Worm (Caenorhabditis elegans) whole organism, young adult: ENCODE data around the gene zig-11.

Experiments
- B0019.2 ChIP-seq: fragments of 200-800 bp; sonication (Bioruptor generic); conservative IDR thresholded peaks from 2 replicates; pipeline ENCODE4 v1.3.6; 2022; ENCODE audit warnings: missing genetic modification reagents, missing genetic modification characterization, missing compliant biosample characterization
- B0261.1 ChIP-seq: sonication (generic microtip); optimal IDR thresholded peaks from 2 replicates; lab custom pipeline; 2016; ENCODE audit warnings: mild to moderate bottlenecking, missing genetic modification characterization, moderate library complexity, missing compliant biosample characterization
- B0336.3 ChIP-seq: fragments of 200-800 bp; sonication (Bioruptor generic); IDR thresholded peaks from 2 replicates; pipeline ENCODE4 v1.3.6; 2022; ENCODE audit warnings: missing genetic modification characterization, missing compliant biosample characterization
- D2030.7 ChIP-seq: fragments of 200-800 bp; sonication (Bioruptor generic); IDR thresholded peaks from 2 replicates; pipeline ENCODE4 v1.3.6; 2022; ENCODE audit warnings: missing genetic modification reagents, missing genetic modification characterization, missing compliant biosample characterization
- F10E7.11 ChIP-seq: sonication (generic microtip); optimal IDR thresholded peaks from 2 replicates; lab custom pipeline; 2017; ENCODE audit warnings: mild to moderate bottlenecking, missing genetic modification characterization, moderate library complexity, missing compliant biosample characterization
- F33H1.4 ChIP-seq: fragments of 200-800 bp; sonication (Bioruptor generic); IDR thresholded peaks from 2 replicates; pipeline ENCODE4 v1.3.6; 2022; ENCODE audit warnings: missing genetic modification reagents, missing genetic modification characterization, missing compliant biosample characterization
- F37B4.10 ChIP-seq: fragments of 200-800 bp; sonication (Bioruptor generic); IDR thresholded peaks from 2 replicates; pipeline ENCODE4 v1.3.6; 2022; ENCODE audit warnings: missing genetic modification characterization, missing compliant biosample characterization
- F39B2.1 ChIP-seq: fragments of 200-800 bp; sonication (Bioruptor generic); IDR thresholded peaks from 2 replicates; pipeline ENCODE4 v1.3.6; 2022; ENCODE audit warnings: missing genetic modification reagents, missing genetic modification characterization, missing compliant biosample characterization
- F49E8.2 ChIP-seq: sonication (generic microtip); optimal IDR thresholded peaks from 3 replicates; lab custom pipeline; 2017; ENCODE audit warnings: missing genetic modification characterization, mild to moderate bottlenecking, missing compliant biosample characterization, antibody characterized with exemption, moderate library complexity; ENCODE audit not compliant: insufficient read depth
- F52B5.7 ChIP-seq: sonication (generic microtip); optimal IDR thresholded peaks from 2 replicates; lab custom pipeline; 2016; ENCODE audit warnings: mild to moderate bottlenecking, missing genetic modification characterization, missing compliant biosample characterization
- F55B11.4 ChIP-seq: sonication (generic microtip); optimal IDR thresholded peaks from 2 replicates; lab custom pipeline; 2016; ENCODE audit warnings: missing compliant biosample characterization, missing genetic modification characterization, borderline replicate concordance; ENCODE audit not compliant: insufficient read depth
- F57A8.1 ChIP-seq: fragments of 200-800 bp; sonication (Bioruptor generic); optimal IDR thresholded peaks from 2 replicates; lab custom pipeline; 2018; ENCODE audit warnings: mild to moderate bottlenecking, missing genetic modification characterization, moderate library complexity, missing compliant biosample characterization
- K11D2.4 ChIP-seq: fragments of 200-800 bp; sonication (Bioruptor generic); IDR thresholded peaks from 2 replicates; pipeline ENCODE4 v1.3.6; 2022; ENCODE audit warnings: missing genetic modification reagents, missing genetic modification characterization, missing compliant biosample characterization
- T26A5.8 ChIP-seq: sonication (generic microtip); optimal IDR thresholded peaks from 2 replicates; lab custom pipeline; 2016; ENCODE audit warnings: missing genetic modification characterization, missing compliant biosample characterization
- Y53F4B.3 ChIP-seq: fragments of 200-800 bp; sonication (Bioruptor generic); IDR thresholded peaks from 2 replicates; pipeline ENCODE4 v1.3.6; 2022; ENCODE audit warnings: missing genetic modification reagents, missing genetic modification characterization, missing compliant biosample characterization
- Y53G8AR.9 ChIP-seq: fragments of 200-800 bp; sonication (Bioruptor generic); conservative IDR thresholded peaks from 2 replicates; pipeline ENCODE4 v1.3.6; 2022; ENCODE audit warnings: missing genetic modification reagents, missing genetic modification characterization, missing compliant biosample characterization
- Y56A3A.18 ChIP-seq: fragments of 200-800 bp; sonication (Bioruptor generic); IDR thresholded peaks from 2 replicates; pipeline ENCODE4 v1.3.6; 2022; ENCODE audit warnings: missing genetic modification reagents, missing genetic modification characterization, missing compliant biosample characterization
- akir-1 ChIP-seq: fragments of 200-800 bp; sonication (Bioruptor generic); optimal IDR thresholded peaks from 2 replicates; lab custom pipeline; 2018; ENCODE audit warnings: mild to moderate bottlenecking, missing genetic modification characterization, moderate library complexity, missing compliant biosample characterization
- aptf-2 ChIP-seq: fragments of 200-800 bp; sonication (Bioruptor generic); conservative IDR thresholded peaks from 2 replicates; pipeline ENCODE4 v1.3.6; 2022; ENCODE audit warnings: missing genetic modification reagents, missing genetic modification characterization, missing compliant biosample characterization
- aptf-3 ChIP-seq: fragments of 200-800 bp; sonication (Bioruptor generic); IDR thresholded peaks from 2 replicates; pipeline ENCODE4 v1.3.6; 2022; ENCODE audit warnings: missing genetic modification characterization, missing compliant biosample characterization
- attf-5 ChIP-seq: fragments of 200-800 bp; sonication (Bioruptor generic); optimal IDR thresholded peaks from 2 replicates; lab custom pipeline; 2018; ENCODE audit warnings: mild to moderate bottlenecking, missing genetic modification characterization, missing compliant biosample characterization
- bed-2 ChIP-seq: fragments of 200-800 bp; sonication (Bioruptor generic); IDR thresholded peaks from 2 replicates; pipeline ENCODE4 v1.3.6; 2022; ENCODE audit warnings: missing genetic modification reagents, missing genetic modification characterization, missing compliant biosample characterization
- ccch-3 ChIP-seq: fragments of 200-800 bp; sonication (Bioruptor generic); optimal IDR thresholded peaks from 2 replicates; lab custom pipeline; 2018; ENCODE audit warnings: mild to moderate bottlenecking, missing genetic modification characterization, missing compliant biosample characterization
- cebp-2 ChIP-seq: fragments of 200-800 bp; sonication (Bioruptor generic); IDR thresholded peaks from 2 replicates; pipeline ENCODE4 v1.3.6; 2022; ENCODE audit warnings: missing genetic modification characterization, missing compliant biosample characterization
- dox-1 ChIP-seq: fragments of 200-800 bp; sonication (Bioruptor generic); IDR thresholded peaks from 2 replicates; pipeline ENCODE4 v1.3.6; 2022; ENCODE audit warnings: missing genetic modification reagents, missing genetic modification characterization, missing compliant biosample characterization
- dpff-1 ChIP-seq: sonication (generic microtip); optimal IDR thresholded peaks from 2 replicates; lab custom pipeline; 2017; ENCODE audit warnings: mild to moderate bottlenecking, missing genetic modification characterization, missing compliant biosample characterization
- efl-1 ChIP-seq: fragments of 150-350 bp; optimal IDR thresholded peaks from 2 replicates; lab custom pipeline; 2014; ENCODE audit warnings: missing biosample characterization, missing genetic modification reagents, missing genetic modification characterization
- ekl-4 ChIP-seq: fragments of 200-800 bp; sonication (Bioruptor generic); IDR thresholded peaks from 2 replicates; pipeline ENCODE4 v1.3.6; 2022; ENCODE audit warnings: missing genetic modification reagents, missing genetic modification characterization, missing compliant biosample characterization
- gei-17 ChIP-seq: fragments of 200-800 bp; sonication (Bioruptor generic); optimal IDR thresholded peaks from 2 replicates; lab custom pipeline; 2018; ENCODE audit warnings: mild to moderate bottlenecking, missing genetic modification characterization, missing compliant biosample characterization
- hlh-12 ChIP-seq: sonication (generic microtip); optimal IDR thresholded peaks from 2 replicates; lab custom pipeline; 2016; ENCODE audit warnings: missing genetic modification characterization, missing compliant biosample characterization
- lag-1 ChIP-seq: fragments of 200-800 bp; sonication (Bioruptor generic); IDR thresholded peaks from 2 replicates; pipeline ENCODE4 v1.3.6; 2022; ENCODE audit warnings: missing genetic modification reagents, missing genetic modification characterization, missing compliant biosample characterization
- let-526 ChIP-seq: fragments of 200-800 bp; sonication (Bioruptor generic); IDR thresholded peaks from 2 replicates; pipeline ENCODE4 v1.3.6; 2022; ENCODE audit warnings: missing genetic modification reagents, missing genetic modification characterization, missing compliant biosample characterization
- lin-26 ChIP-seq: fragments of 200-800 bp; sonication (Bioruptor generic); IDR thresholded peaks from 2 replicates; pipeline ENCODE4 v1.3.6; 2022; ENCODE audit warnings: missing genetic modification reagents, missing genetic modification characterization, missing compliant biosample characterization
- lin-40 ChIP-seq: sonication (generic microtip); optimal IDR thresholded peaks from 2 replicates; lab custom pipeline; 2016; ENCODE audit warnings: missing genetic modification characterization, mild to moderate bottlenecking, missing compliant biosample characterization, missing genotype, missing genetic modification reagents
- lin-54 ChIP-seq: fragments of 200-800 bp; sonication (Bioruptor generic); optimal IDR thresholded peaks from 2 replicates; lab custom pipeline; 2018; ENCODE audit warnings: mild to moderate bottlenecking, missing genetic modification characterization, missing compliant biosample characterization
- lsl-1 ChIP-seq: fragments of 200-800 bp; sonication (Bioruptor generic); optimal IDR thresholded peaks from 2 replicates; lab custom pipeline; 2018; ENCODE audit warnings: mild to moderate bottlenecking, missing genetic modification characterization, moderate library complexity, missing compliant biosample characterization
- madf-10 ChIP-seq: sonication (generic microtip); optimal IDR thresholded peaks from 2 replicates; lab custom pipeline; 2016; ENCODE audit warnings: mild to moderate bottlenecking, missing genetic modification characterization, missing compliant biosample characterization
- madf-3 ChIP-seq: fragments of 200-800 bp; sonication (Bioruptor generic); IDR thresholded peaks from 2 replicates; pipeline ENCODE4 v1.3.6; 2022; ENCODE audit warnings: missing genetic modification reagents, missing genetic modification characterization, missing compliant biosample characterization
- madf-8 ChIP-seq: fragments of 200-800 bp; sonication (Bioruptor generic); conservative IDR thresholded peaks from 2 replicates; pipeline ENCODE4 v1.3.6; 2022; ENCODE audit warnings: missing genetic modification reagents, missing genetic modification characterization, missing compliant biosample characterization
- nfya-1 ChIP-seq: sonication (generic microtip); optimal IDR thresholded peaks from 2 replicates; lab custom pipeline; 2017; ENCODE audit warnings: antibody characterized with exemption, missing compliant biosample characterization, missing genetic modification characterization, borderline replicate concordance; ENCODE audit not compliant: insufficient read depth
- nfya-2 ChIP-seq: fragments of 200-800 bp; sonication (Bioruptor generic); IDR thresholded peaks from 2 replicates; pipeline ENCODE4 v1.3.6; 2022; ENCODE audit warnings: missing genetic modification reagents, missing genetic modification characterization, missing compliant biosample characterization
- nfyb-1 ChIP-seq: fragments of 200-800 bp; sonication (Bioruptor generic); IDR thresholded peaks from 2 replicates; pipeline ENCODE4 v1.3.6; 2022; ENCODE audit warnings: missing genetic modification reagents, missing genetic modification characterization, missing compliant biosample characterization
- nhr-179 ChIP-seq: sonication (generic microtip); optimal IDR thresholded peaks from 2 replicates; lab custom pipeline; 2016; ENCODE audit warnings: mild to moderate bottlenecking, missing genetic modification characterization, missing compliant biosample characterization
- sea-2 ChIP-seq: fragments of 200-800 bp; sonication (Bioruptor generic); IDR thresholded peaks from 2 replicates; pipeline ENCODE4 v1.3.6; 2022; ENCODE audit warnings: missing genetic modification characterization, missing compliant biosample characterization
- zim-3 ChIP-seq: sonication (generic microtip); optimal IDR thresholded peaks from 2 replicates; lab custom pipeline; 2017; ENCODE audit warnings: mild to moderate bottlenecking, missing genetic modification characterization, moderate library complexity, missing compliant biosample characterization
- ztf-18 ChIP-seq: sonication (generic microtip); optimal IDR thresholded peaks from 2 replicates; lab custom pipeline; 2016; ENCODE audit warnings: missing genotype, mild to moderate bottlenecking, missing genetic modification characterization, missing compliant biosample characterization
- ztf-22 ChIP-seq: fragments of 200-800 bp; sonication (Bioruptor generic); optimal IDR thresholded peaks from 2 replicates; lab custom pipeline; 2018; ENCODE audit warnings: mild to moderate bottlenecking, missing genetic modification characterization, moderate library complexity, missing compliant biosample characterization
- ztf-26 ChIP-seq: sonication (generic microtip); optimal IDR thresholded peaks from 2 replicates; lab custom pipeline; 2017; ENCODE audit warnings: missing genetic modification characterization, missing compliant biosample characterization
- ztf-3 ChIP-seq: fragments of 200-800 bp; sonication (Bioruptor generic); optimal IDR thresholded peaks from 2 replicates; lab custom pipeline; 2018; ENCODE audit warnings: mild to moderate bottlenecking, missing genetic modification characterization, missing compliant biosample characterization

Gene zig-11

DNA sequence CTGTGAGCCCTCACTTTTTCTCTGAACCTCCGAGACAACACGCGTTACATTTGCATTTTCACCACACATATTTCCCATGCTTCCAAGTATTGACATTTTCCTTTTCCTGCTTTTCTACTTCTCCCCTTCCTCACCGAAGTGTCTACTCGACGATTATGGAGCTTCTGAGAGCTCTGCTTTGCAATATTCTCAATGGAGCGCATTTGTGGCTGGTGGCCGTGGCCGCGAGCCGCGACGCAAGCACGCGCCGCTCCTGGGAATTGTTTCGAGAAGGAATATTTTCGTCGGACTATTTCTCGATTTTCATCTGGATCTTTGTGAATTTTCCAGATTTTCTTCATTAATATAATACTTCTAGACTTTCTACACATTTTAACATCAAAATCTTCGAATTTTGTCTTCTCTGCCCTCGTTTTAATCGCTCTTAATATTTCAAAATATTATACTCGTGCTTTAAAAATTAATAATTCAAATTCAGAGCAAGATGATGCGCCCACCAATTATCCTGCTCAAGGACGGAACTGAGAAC lies 20.9 kb downstream of the zig-11 start, which contains the start of the genes T10B5.4 and cct-7 (continued):
- no peak for TF ChIP-seq cebp-2
- TF ChIP-seq ztf-26, result peak; percentile 24
- peak; percentile 98 for TF ChIP-seq attf-5 (GFP tag; lab: Kevin White, UChicago)
- no peak for TF ChIP-seq ztf-3 (GFP tag; lab: Kevin White, UChicago)
- TF ChIP-seq let-526 (GFP tag; lab: Robert Waterston, UW), result peak; percentile 47; the same call in 1 of the 2 replicates
- no peak for TF ChIP-seq F39B2.1 (GFP tag; lab: Robert Waterston, UW)
- peak; percentile 75; the same call in 1 of the 2 replicates for TF ChIP-seq K11D2.4
- TF ChIP-seq Y56A3A.18, result no peak
- peak; percentile 73; the same call in 1 of the 2 replicates for TF ChIP-seq Y53G8AR.9 (GFP tag; lab: Robert Waterston, UW)
- TF ChIP-seq ekl-4 (GFP tag; lab: Robert Waterston, UW), result peak; percentile 79
- no peak for TF ChIP-seq F52B5.7 (tag; lab: Kevin White, UChicago)
- TF ChIP-seq ccch-3 (GFP tag; lab: Kevin White, UChicago), result no peak
- no peak for TF ChIP-seq B0261.1 (tag; lab: Kevin White, UChicago)
- TF ChIP-seq lsl-1 (GFP tag; lab: Kevin White, UChicago), result peak; percentile 65
- no peak for TF ChIP-seq nhr-179 (tag; lab: Kevin White, UChicago)
- TF ChIP-seq madf-3 (GFP tag; lab: Robert Waterston, UW), result peak; percentile 99
- no peak for TF ChIP-seq lag-1 (GFP tag; lab: Robert Waterston, UW)
- peak; percentile 86 for TF ChIP-seq B0336.3
- no peak for TF ChIP-seq madf-8 (GFP tag; lab: Robert Waterston, UW)
- peak; percentile 29; the same call in 1 of the 2 replicates for TF ChIP-seq F33H1.4 (GFP tag; lab: Robert Waterston, UW)
- TF ChIP-seq akir-1 (GFP tag; lab: Kevin White, UChicago), result peak; percentile 62
- no peak for TF ChIP-seq gei-17 (GFP tag; lab: Kevin White, UChicago)
- no peak for TF ChIP-seq zim-3 (tag; lab: Kevin White, UChicago)
- 0 out of 2 replicates have a peak, but pooled peaks have one; percentile 37 for TF ChIP-seq bed-2 (GFP tag; lab: Robert Waterston, UW)
- TF ChIP-seq T26A5.8, result no peak
- TF ChIP-seq lin-40, result peak; percentile 75
- TF ChIP-seq lin-54 (GFP tag; lab: Kevin White, UChicago), result peak; percentile 79
- TF ChIP-seq F10E7.11 (tag; lab: Kevin White, UChicago), result no peak
- peak; percentile 73 for TF ChIP-seq F49E8.2 (tag; lab: Kevin White, UChicago)
- peak; percentile 90 for TF ChIP-seq ztf-18 (tag; lab: Kevin White, UChicago)
- TF ChIP-seq F57A8.1, result no peak
- peak; percentile 53 for TF ChIP-seq efl-1 (GFP tag; lab: Kevin White, UChicago)
- TF ChIP-seq B0019.2 (GFP tag; lab: Robert Waterston, UW), result peak; percentile 75
- TF ChIP-seq F37B4.10 (GFP tag; lab: Robert Waterston, UW), result 0 out of 2 replicates have a peak, but pooled peaks have one; percentile 80
- TF ChIP-seq D2030.7, result peak; percentile 83
- TF ChIP-seq nfyb-1 (GFP tag; lab: Robert Waterston, UW), result 0 out of 2 replicates have a peak, but pooled peaks have one; percentile 21
- TF ChIP-seq dox-1 (GFP tag; lab: Robert Waterston, UW), result peak; percentile 96
- no peak for TF ChIP-seq dpff-1 (tag; lab: Kevin White, UChicago)
- no peak for TF ChIP-seq nfya-2 (GFP tag; lab: Robert Waterston, UW)
- no peak for TF ChIP-seq ztf-22 (GFP tag; lab: Kevin White, UChicago)
- no peak for TF ChIP-seq aptf-3 (GFP tag; lab: Robert Waterston, UW)
- no peak for TF ChIP-seq nfya-1
- TF ChIP-seq aptf-2 (GFP tag; lab: Robert Waterston, UW), result peak; percentile 85
- TF ChIP-seq madf-10 (tag; lab: Kevin White, UChicago), result peak; percentile 59
- TF ChIP-seq Y53F4B.3 (GFP tag; lab: Robert Waterston, UW), result no peak
- no peak for TF ChIP-seq F55B11.4 (tag; lab: Kevin White, UChicago)
- no peak for TF ChIP-seq sea-2 (GFP tag; lab: Robert Waterston, UW)
- TF ChIP-seq lin-26 (GFP tag; lab: Robert Waterston, UW), result peak; percentile 69; the same call in 1 of the 2 replicates
- TF ChIP-seq hlh-12 (tag; lab: Kevin White, UChicago), result no peak
